Worm (Caenorhabditis elegans) whole organism, L1 larva: ENCODE data around the gene C47E12.2.

Source experiments
- C16A3.4 ChIP-seq: fragments of 150-350 bp; optimal IDR thresholded peaks from 2 replicates; lab custom pipeline; 2014; ENCODE audit warnings: missing biosample characterization, missing genetic modification characterization
- C34B4.2 ChIP-seq: sonication (generic microtip); optimal IDR thresholded peaks from 2 replicates; lab custom pipeline; 2017; ENCODE audit warnings: mild to moderate bottlenecking, missing genetic modification characterization, missing compliant biosample characterization
- F16B12.6 ChIP-seq: fragments of 150-350 bp; optimal IDR thresholded peaks from 2 replicates; lab custom pipeline; 2014; ENCODE audit warnings: missing biosample characterization, missing genetic modification characterization
- aha-1 ChIP-seq: fragments of 150-350 bp; optimal IDR thresholded peaks from 2 replicates; lab custom pipeline; 2014; ENCODE audit warnings: missing biosample characterization, missing genetic modification characterization
- aly-2 ChIP-seq: fragments of 150-350 bp; optimal IDR thresholded peaks from 2 replicates; lab custom pipeline; 2014; ENCODE audit warnings: missing biosample characterization, missing genetic modification characterization
- blmp-1 ChIP-seq: fragments of 150-350 bp; optimal IDR thresholded peaks from 2 replicates; lab custom pipeline; 2014; ENCODE audit warnings: missing biosample characterization, missing genetic modification characterization
- ceh-8 ChIP-seq: fragments of 200-800 bp; sonication (Bioruptor generic); optimal IDR thresholded peaks from 2 replicates; lab custom pipeline; 2018; ENCODE audit warnings: mild to moderate bottlenecking, missing genetic modification characterization, moderate library complexity, missing compliant biosample characterization
- dsc-1 ChIP-seq: sonication (generic microtip); optimal IDR thresholded peaks from 2 replicates; lab custom pipeline; 2016; ENCODE audit warnings: mild to moderate bottlenecking, missing genetic modification characterization, missing compliant biosample characterization
- egl-13 ChIP-seq: sonication (generic microtip); optimal IDR thresholded peaks from 2 replicates; lab custom pipeline; 2016; ENCODE audit warnings: missing genotype, missing genetic modification reagents, missing genetic modification characterization, missing compliant biosample characterization
- elt-2 ChIP-seq: sonication (generic microtip); optimal IDR thresholded peaks from 2 replicates; lab custom pipeline; 2016; ENCODE audit warnings: missing genetic modification characterization, mild to moderate bottlenecking, inconsistent platforms, missing compliant biosample characterization, missing genetic modification reagents
- elt-3 ChIP-seq, 6 experiments: fragments of 150-350 bp in 1 of 6; sonication (generic microtip); optimal IDR thresholded peaks; 2 replicates each; lab custom pipeline; 2017 to 2018; ENCODE audit warnings: missing biosample characterization in 6 of 6, missing genetic modification characterization in 6 of 6, inconsistent platforms in 1 of 6
- fkh-4 ChIP-seq: sonication (generic microtip); optimal IDR thresholded peaks from 2 replicates; lab custom pipeline; 2016; ENCODE audit warnings: missing compliant biosample characterization, missing genetic modification characterization, borderline replicate concordance
- fkh-8 ChIP-seq: sonication (generic microtip); optimal IDR thresholded peaks from 2 replicates; lab custom pipeline; 2016; ENCODE audit warnings: mild to moderate bottlenecking, missing genetic modification characterization, missing compliant biosample characterization
- fos-1 ChIP-seq: fragments of 150-350 bp; optimal IDR thresholded peaks from 2 replicates; lab custom pipeline; 2014; ENCODE audit warnings: missing biosample characterization, missing genetic modification characterization
- grh-1 ChIP-seq: fragments of 200-800 bp; sonication (Bioruptor generic); IDR thresholded peaks from 2 replicates; pipeline ENCODE4 v1.3.6; 2022; ENCODE audit warnings: missing genetic modification reagents, missing genetic modification characterization, missing compliant biosample characterization
- hlh-17 ChIP-seq: fragments of 200-800 bp; sonication (Bioruptor generic); optimal IDR thresholded peaks from 2 replicates; lab custom pipeline; 2018; ENCODE audit warnings: missing genetic modification characterization, mild to moderate bottlenecking, missing compliant biosample characterization, moderate library complexity, borderline replicate concordance
- hpl-2 ChIP-seq: fragments of 150-350 bp; optimal IDR thresholded peaks from 2 replicates; lab custom pipeline; 2014; ENCODE audit warnings: missing biosample characterization, missing genetic modification reagents, missing genetic modification characterization
- irx-1 ChIP-seq: sonication (generic microtip); optimal IDR thresholded peaks from 2 replicates; lab custom pipeline; 2016; ENCODE audit warnings: missing genetic modification characterization, missing compliant biosample characterization
- lin-14 ChIP-seq: fragments of 200-800 bp; sonication (Bioruptor generic); optimal IDR thresholded peaks from 2 replicates; lab custom pipeline; 2018; ENCODE audit warnings: mild to moderate bottlenecking, missing genetic modification characterization, moderate library complexity, missing compliant biosample characterization
- lin-35 ChIP-seq, 2 experiments: fragments of 150-350 bp; optimal IDR thresholded peaks; 2 replicates each; lab custom pipeline; 2014; ENCODE audit warnings: missing biosample characterization in 2 of 2, missing genetic modification characterization in 2 of 2, missing genetic modification reagents in 2 of 2
- lir-3 ChIP-seq: sonication (generic microtip); optimal IDR thresholded peaks from 2 replicates; lab custom pipeline; 2016; ENCODE audit warnings: mild to moderate bottlenecking, missing genetic modification characterization, moderate library complexity, missing compliant biosample characterization; ENCODE audit not compliant: poor library complexity
- mdl-1 ChIP-seq, 2 experiments: fragments of 150-350 bp; optimal IDR thresholded peaks; 2 replicates each; lab custom pipeline; 2014 to 2017; ENCODE audit warnings: missing biosample characterization in 2 of 2, missing genetic modification characterization in 2 of 2, inconsistent platforms in 1 of 2
- nhr-19 ChIP-seq: fragments of 200-800 bp; sonication (Bioruptor generic); conservative IDR thresholded peaks from 2 replicates; pipeline ENCODE4 v1.3.6; 2022; ENCODE audit warnings: missing genetic modification characterization, missing compliant biosample characterization
- nhr-71 ChIP-seq: sonication (generic microtip); optimal IDR thresholded peaks from 2 replicates; lab custom pipeline; 2016; ENCODE audit warnings: mild to moderate bottlenecking, missing genetic modification characterization, moderate library complexity, missing compliant biosample characterization
- nhr-76 ChIP-seq: sonication (generic microtip); optimal IDR thresholded peaks from 2 replicates; lab custom pipeline; 2017; ENCODE audit warnings: missing biosample characterization, missing genetic modification characterization
- nhr-77 ChIP-seq: fragments of 150-350 bp; optimal IDR thresholded peaks from 2 replicates; lab custom pipeline; 2014; ENCODE audit warnings: missing biosample characterization, missing genetic modification characterization
- nhr-85 ChIP-seq: sonication (generic microtip); peaks from one replicate; lab custom pipeline; 2016; ENCODE audit warnings: missing genetic modification characterization, inconsistent platforms, missing compliant biosample characterization
- skn-1 ChIP-seq: fragments of 150-350 bp; optimal IDR thresholded peaks from 2 replicates; lab custom pipeline; 2014; ENCODE audit warnings: missing biosample characterization, missing genetic modification characterization
- snu-23 ChIP-seq: sonication (generic microtip); optimal IDR thresholded peaks from 2 replicates; lab custom pipeline; 2016; ENCODE audit warnings: missing genetic modification characterization, missing compliant biosample characterization
- swsn-7 ChIP-seq: sonication (generic microtip); optimal IDR thresholded peaks from 2 replicates; lab custom pipeline; 2016; ENCODE audit warnings: missing genetic modification characterization, missing compliant biosample characterization
- tbx-2 ChIP-seq: sonication (generic microtip); optimal IDR thresholded peaks from 2 replicates; lab custom pipeline; 2016; ENCODE audit warnings: missing genetic modification characterization, missing compliant biosample characterization
- tlp-1 ChIP-seq: fragments of 150-350 bp; optimal IDR thresholded peaks from 2 replicates; lab custom pipeline; 2014; ENCODE audit warnings: missing biosample characterization, missing genetic modification characterization
- unc-86 ChIP-seq: sonication (generic microtip); optimal IDR thresholded peaks from 2 replicates; lab custom pipeline; 2016; ENCODE audit warnings: missing genetic modification characterization, missing compliant biosample characterization
- ztf-4 ChIP-seq: fragments of 150-350 bp; optimal IDR thresholded peaks from 2 replicates; lab custom pipeline; 2014; ENCODE audit warnings: missing biosample characterization, missing genetic modification characterization

The C47E12.2 gene

ce11 chrIV:10047108-10047507 is 43.8 kb upstream of the C47E12.2 start, which contains the start of gene T04B2.3:
Gene T04B2.3 (plus strand): TSS chrIV:10047408.
- TF ChIP-seq lir-3 (tag; lab: Kevin White, UChicago) (no peak), nhr-71 (tag; lab: Kevin White, UChicago) (no peak), nhr-19 (GFP tag; lab: Robert Waterston, UW) (no peak), hlh-17 (GFP tag; lab: Kevin White, UChicago) (no peak), dsc-1 (no peak), aly-2 (tag; lab: Kevin White, UChicago) (no peak), F16B12.6 (tag; lab: Kevin White, UChicago) (no peak), mdl-1 (tag; optimal IDR thresholded peaks at IDR 0.05; lab: Kevin White, UChicago) (no peak), nhr-77 (tag; lab: Kevin White, UChicago) (no peak), skn-1 (tag; lab: Kevin White, UChicago) (no peak), tlp-1 (tag; lab: Kevin White, UChicago) (no peak), elt-2 (no peak), fos-1 (tag; lab: Kevin White, UChicago) (no peak), irx-1 (tag; lab: Kevin White, UChicago) (no peak), snu-23 (GFP tag; lab: Kevin White, UChicago) (no peak)
- TF ChIP-seq, all 84 proteins: peak for 0

ce11 chrIV:10046005-10046404 is 42.7 kb upstream of the C47E12.2 start:
- TF ChIP-seq fkh-8 (no peak), egl-13 (tag; lab: Kevin White, UChicago) (no peak), lin-14 (GFP tag; lab: Kevin White, UChicago) (peak; percentile 14), unc-86 (tag; lab: Kevin White, UChicago) (no peak), dsc-1 (peak; percentile 83), fkh-4 (tag; lab: Kevin White, UChicago) (peak; percentile 58), tlp-1 (tag; lab: Kevin White, UChicago) (no peak), hpl-2 (GFP tag; lab: Kevin White, UChicago) (no peak)

ce11 chrIV:10042881-10043280 is 39.6 kb upstream of the C47E12.2 start, which contains the start of gene frk-1:
Gene frk-1 (plus strand): TSS chrIV:10043181.
- TF ChIP-seq fkh-4 (tag; lab: Kevin White, UChicago) (no peak), grh-1 (GFP tag; lab: Robert Waterston, UW) (no peak), nhr-77 (tag; lab: Kevin White, UChicago) (no peak), aha-1 (tag; lab: Kevin White, UChicago) (no peak), egl-13 (tag; lab: Kevin White, UChicago) (no peak), ztf-4 (no peak)

- TF ChIP-seq egl-13 (tag; lab: Kevin White, UChicago): no peak
- TF ChIP-seq lin-14 (GFP tag; lab: Kevin White, UChicago): no peak
- peak in 1 of 6 experiments; percentile 11 for TF ChIP-seq elt-3 (tag; optimal IDR thresholded peaks at IDR 0.05; lab: Kevin White, UChicago)
- TF ChIP-seq blmp-1: peak; percentile 42
- TF ChIP-seq C34B4.2 (tag; lab: Kevin White, UChicago): no peak
- no peak for TF ChIP-seq elt-2
- TF ChIP-seq tbx-2 (tag; lab: Kevin White, UChicago): no peak
- no peak for TF ChIP-seq lin-35 (GFP tag; optimal IDR thresholded peaks at IDR 0.05; lab: Kevin White, UChicago)
- no peak for TF ChIP-seq fkh-8
- no peak for TF ChIP-seq ceh-8
- TF ChIP-seq swsn-7 (tag; lab: Kevin White, UChicago): no peak
- no peak for TF ChIP-seq C16A3.4 (tag; lab: Kevin White, UChicago)
- no peak for TF ChIP-seq nhr-76 (tag; lab: Kevin White, UChicago)
- TF ChIP-seq nhr-71 (tag; lab: Kevin White, UChicago): no peak
- no peak for TF ChIP-seq hpl-2 (GFP tag; lab: Kevin White, UChicago)
- TF ChIP-seq irx-1 (tag; lab: Kevin White, UChicago): no peak
- peak; percentile 22 for TF ChIP-seq nhr-85 (tag; lab: Kevin White, UChicago)
- no peak for TF ChIP-seq F16B12.6 (tag; lab: Kevin White, UChicago)
- TF ChIP-seq, all 84 proteins: peak for 3
Measured at ce11 chrIV:10040803-10041202, 37.5 kb upstream of the C47E12.2 start, which contains the start of gene dhs-31. Gene dhs-31 (minus strand): TSS chrIV:10040903.
